Worm (Caenorhabditis elegans): Measurements from ENCODE around the gene ZK945.6.

The ZK945.6 gene

ce11 chrII:10103212-10103611 lies 3.6 kb downstream of the ZK945.6 start:
- TF ChIP-seq attf-6 (GFP tag; IDR thresholded peaks at IDR 0.05) (no peak), ztf-6 (GFP tag; IDR thresholded peaks at IDR 0.05) (no peak), ztf-18 (tag; optimal IDR thresholded peaks at IDR 0.05) (no peak), nfyb-1 (GFP tag; IDR thresholded peaks at IDR 0.05) (no peak), ztf-22 (GFP tag; optimal IDR thresholded peaks at IDR 0.05) (no peak), attf-5 (GFP tag; optimal IDR thresholded peaks at IDR 0.05) (no peak), B0019.2 (GFP tag; conservative IDR thresholded peaks at IDR 0.05) (no peak), nhr-179 (tag; optimal IDR thresholded peaks at IDR 0.05) (no peak), mxl-1 (tag; optimal IDR thresholded peaks at IDR 0.05) (no peak), T07F8.4 (tag; optimal IDR thresholded peaks at IDR 0.05) (no peak), gei-17 (GFP tag; optimal IDR thresholded peaks at IDR 0.05) (no peak), hlh-26 (GFP tag; conservative IDR thresholded peaks at IDR 0.05) (no peak), Y53G8AR.9 (GFP tag; conservative IDR thresholded peaks at IDR 0.05) (no peak)

- peak; percentile 14 for TF ChIP-seq lsl-1 (GFP tag; optimal IDR thresholded peaks at IDR 0.05)
- TF ChIP-seq efl-1 (GFP tag; optimal IDR thresholded peaks at IDR 0.05) = peak; percentile 1
- TF ChIP-seq rcor-1 (GFP tag; IDR thresholded peaks at IDR 0.05) = no peak
- TF ChIP-seq him-1 (tag; optimal IDR thresholded peaks at IDR 0.05) = no peak
- TF ChIP-seq snpc-1.1 (tag; optimal IDR thresholded peaks at IDR 0.05; ENCODE audit: insufficient read depth) = peak; percentile 9
- TF ChIP-seq F33H1.4 (GFP tag; IDR thresholded peaks at IDR 0.05) = peak; percentile 69
- TF ChIP-seq T07F8.4 (tag; optimal IDR thresholded peaks at IDR 0.05) = no peak
- TF ChIP-seq madf-6 (GFP tag; IDR thresholded peaks at IDR 0.05) = peak; percentile 19; the same call in 1 of the 2 replicates
- no peak for TF ChIP-seq C06A6.2 (GFP tag; conservative IDR thresholded peaks at IDR 0.05)
- peak; percentile 78; the same call in 1 of the 2 replicates for TF ChIP-seq hmg-1.2 (GFP tag; IDR thresholded peaks at IDR 0.05)
- TF ChIP-seq B0035.1 (tag; optimal IDR thresholded peaks at IDR 0.05) = no peak
Measured at ce11 chrII:10099804-10100360, 6.9 kb downstream of the ZK945.6 start, which contains the start of the genes pas-7 and puf-12. TSS of gene pas-7 (minus strand) at chrII:10099854. TSS of gene puf-12 (plus strand) at chrII:10100310.

- TF ChIP-seq F10E7.11 (tag; optimal IDR thresholded peaks at IDR 0.05) = no peak
Measured at ce11 chrII:10099072-10099471, 7.7 kb downstream of the ZK945.6 start.

ce11 chrII:10098428-10098827 lies 8.3 kb downstream of the ZK945.6 start:
- TF ChIP-seq K12H6.12 (tag; optimal IDR thresholded peaks at IDR 0.05) (no peak), pbrm-1 (GFP tag; IDR thresholded peaks at IDR 0.05) (0 out of 2 replicates have a peak, but pooled peaks have one; percentile 17), egrh-3 (GFP tag; IDR thresholded peaks at IDR 0.05) (no peak), athp-1 (tag; optimal IDR thresholded peaks at IDR 0.05) (no peak), ekl-4 (GFP tag; IDR thresholded peaks at IDR 0.05) (peak; percentile 63; the same call in 1 of the 2 replicates), C17E4.6 (GFP tag; IDR thresholded peaks at IDR 0.05) (no peak), dpff-1 (tag; optimal IDR thresholded peaks at IDR 0.05) (no peak), zim-3 (tag; optimal IDR thresholded peaks at IDR 0.05) (no peak), D2030.7 (GFP tag; IDR thresholded peaks at IDR 0.05) (no peak; the same call in 1 of the 2 replicates), hrde-1 (tag; optimal IDR thresholded peaks at IDR 0.05; ENCODE audit: borderline replicate concordance) (peak; percentile 12), atf-7 (tag; optimal IDR thresholded peaks at IDR 0.05) (no peak), Y67H2A.10 (GFP tag; conservative IDR thresholded peaks at IDR 0.05) (no peak), attf-6 (GFP tag; IDR thresholded peaks at IDR 0.05) (no peak), ztf-18 (tag; optimal IDR thresholded peaks at IDR 0.05) (no peak), C06A6.2 (GFP tag; conservative IDR thresholded peaks at IDR 0.05) (no peak), hmg-1.2 (GFP tag; IDR thresholded peaks at IDR 0.05) (0 out of 2 replicates have a peak, but pooled peaks have one; percentile 14), nhr-90 (tag; optimal IDR thresholded peaks at IDR 0.05) (no peak), repo-1 (tag; optimal IDR thresholded peaks at IDR 0.05) (peak; percentile 50), sdz-38 (tag; optimal IDR thresholded peaks at IDR 0.05) (no peak), him-1 (tag; optimal IDR thresholded peaks at IDR 0.05) (no peak), rec-8 (tag; optimal IDR thresholded peaks at IDR 0.05) (no peak), F52B5.7 (tag; optimal IDR thresholded peaks at IDR 0.05) (peak; percentile 51), Y53G8AR.9 (GFP tag; conservative IDR thresholded peaks at IDR 0.05) (no peak; the same call in 1 of the 2 replicates), die-1 (tag; optimal IDR thresholded peaks at IDR 0.05) (peak; percentile 21), madf-10 (tag; optimal IDR thresholded peaks at IDR 0.05) (no peak)

Data from whole organism, young adult.